Fruit fly (Drosophila melanogaster): ENCODE results near the gene epsilonCOP.

The epsilonCOP gene

dm6 chr2L:6481310-6481738 is 7.6 kb upstream of the epsilonCOP start (continued):
- TF ChIP-seq chinmo (GFP tag; IDR thresholded peaks at IDR 0.05; ENCODE audit: partially characterized antibody) (peak; percentile 98), oc (tag; optimal IDR thresholded peaks at IDR 0.05) (peak; percentile 75), CG12155 (GFP tag; optimal IDR thresholded peaks at IDR 0.05) (peak; percentile 88), CG16779 (GFP tag; IDR thresholded peaks at IDR 0.05) (no peak), seq (GFP tag; IDR thresholded peaks at IDR 0.05) (0 out of 2 replicates have a peak, but pooled peaks have one; percentile 11), Med (GFP tag) (peak; percentile 81), tx (GFP tag; optimal IDR thresholded peaks at IDR 0.05) (no peak), tio (GFP tag; optimal IDR thresholded peaks at IDR 0.05) (no peak), CG6272 (GFP tag; IDR thresholded peaks at IDR 0.05) (no peak), CG10979 (tag; optimal IDR thresholded peaks at IDR 0.05) (no peak), CG13424 (tag; optimal IDR thresholded peaks at IDR 0.05) (no peak), CG3407 (GFP tag; optimal IDR thresholded peaks at IDR 0.05) (no peak), CG32772 (GFP tag; IDR thresholded peaks at IDR 0.05) (peak; percentile 75), Dfd (GFP tag; optimal IDR thresholded peaks at IDR 0.05) (no peak), vvl (GFP tag; IDR thresholded peaks at IDR 0.05) (peak; percentile 51), CG13624 (GFP tag; optimal IDR thresholded peaks at IDR 0.05) (peak; percentile 84), CG30431 (GFP tag; optimal IDR thresholded peaks at IDR 0.05) (no peak), tll (GFP tag; optimal IDR thresholded peaks at IDR 0.05) (no peak), da (GFP tag; optimal IDR thresholded peaks at IDR 0.05) (no peak), cg (GFP tag; optimal IDR thresholded peaks at IDR 0.05) (peak; percentile 97), CG2199 (GFP tag; IDR thresholded peaks at IDR 0.05) (0 out of 3 replicates have a peak, but pooled peaks have one; percentile 30), knrl (GFP tag; IDR thresholded peaks at IDR 0.05; ENCODE audit: partially characterized antibody) (no peak; the same call in 2 of the 3 replicates), kni (GFP tag; optimal IDR thresholded peaks at IDR 0.05) (peak; percentile 83), Ets97D (GFP tag; optimal IDR thresholded peaks at IDR 0.05) (peak; percentile 3), pros (GFP tag; optimal IDR thresholded peaks at IDR 0.05) (peak; percentile 61), HmgZ (tag; optimal IDR thresholded peaks at IDR 0.05) (peak; percentile 70), Ssrp (tag; optimal IDR thresholded peaks at IDR 0.05) (no peak), zfh1 (GFP tag; IDR thresholded peaks at IDR 0.05) (no peak), CG13287 (GFP tag; IDR thresholded peaks at IDR 0.05; ENCODE audit: partially characterized antibody) (peak; percentile 28), Pdp1 (GFP tag; optimal IDR thresholded peaks at IDR 0.05) (peak in 1 of 2 experiments; percentile 35), CG2889 (GFP tag; IDR thresholded peaks at IDR 0.05) (no peak), h (optimal IDR thresholded peaks at IDR 0.05) (no peak), jigr1 (GFP tag; IDR thresholded peaks at IDR 0.05) (no peak), D19A (tag; optimal IDR thresholded peaks at IDR 0.05) (no peak), CG6175 (GFP tag; IDR thresholded peaks at IDR 0.05) (0 out of 3 replicates have a peak, but pooled peaks have one; percentile 33), CG12942 (GFP tag; optimal IDR thresholded peaks at IDR 0.05) (no peak), pita (GFP tag; optimal IDR thresholded peaks at IDR 0.05) (no peak), CG10147 (GFP tag; optimal IDR thresholded peaks at IDR 0.05) (no peak), slbo (GFP tag; IDR thresholded peaks at IDR 0.05) (peak; percentile 16; the same call in 1 of the 2 replicates), Blimp-1 (GFP tag; optimal IDR thresholded peaks at IDR 0.05) (no peak), sisA (GFP tag; IDR thresholded peaks at IDR 0.05) (no peak), Rx (GFP tag; IDR thresholded peaks at IDR 0.05) (no peak), scrt (GFP tag; optimal IDR thresholded peaks at IDR 0.05) (peak; percentile 15), ATbp (GFP tag; optimal IDR thresholded peaks at IDR 0.05) (no peak), tap (tag; optimal IDR thresholded peaks at IDR 0.05) (no peak), run (tag; optimal IDR thresholded peaks at IDR 0.05) (no peak), Drgx (GFP tag; IDR thresholded peaks at IDR 0.05) (peak; percentile 34; the same call in 1 of the 2 replicates), fd64A (GFP tag; optimal IDR thresholded peaks at IDR 0.05) (peak; percentile 46), psq (GFP tag; optimal IDR thresholded peaks at IDR 0.05) (no peak), B-H1 (GFP tag; IDR thresholded peaks at IDR 0.05) (no peak), CG14710 (tag; optimal IDR thresholded peaks at IDR 0.05) (peak; percentile 3)

Data from whole organism, embryonic.